Worm (Caenorhabditis elegans) whole organism, L4/young adult: Measurements from ENCODE around the gene W06D11.3.

Experiments used
- W03F9.2 ChIP-seq: fragments of 150-350 bp; optimal IDR thresholded peaks from 2 replicates; lab custom pipeline; 2014; ENCODE audit warnings: missing biosample characterization, missing genetic modification characterization
- dao-5 ChIP-seq: sonication (generic microtip); optimal IDR thresholded peaks from 2 replicates; lab custom pipeline; 2016; ENCODE audit warnings: missing genotype, missing genetic modification characterization, moderate library complexity, missing compliant biosample characterization

- TF ChIP-seq dao-5 = no peak
- no peak for TF ChIP-seq W03F9.2 (tag; lab: Kevin White, UChicago)
Observed at ce11 chrX:12304231-12304630, 5.7 kb downstream of the W06D11.3 start.
